Worm (Caenorhabditis elegans): ENCODE data around the gene oxy-4.

oxy-4 gene

DNA sequence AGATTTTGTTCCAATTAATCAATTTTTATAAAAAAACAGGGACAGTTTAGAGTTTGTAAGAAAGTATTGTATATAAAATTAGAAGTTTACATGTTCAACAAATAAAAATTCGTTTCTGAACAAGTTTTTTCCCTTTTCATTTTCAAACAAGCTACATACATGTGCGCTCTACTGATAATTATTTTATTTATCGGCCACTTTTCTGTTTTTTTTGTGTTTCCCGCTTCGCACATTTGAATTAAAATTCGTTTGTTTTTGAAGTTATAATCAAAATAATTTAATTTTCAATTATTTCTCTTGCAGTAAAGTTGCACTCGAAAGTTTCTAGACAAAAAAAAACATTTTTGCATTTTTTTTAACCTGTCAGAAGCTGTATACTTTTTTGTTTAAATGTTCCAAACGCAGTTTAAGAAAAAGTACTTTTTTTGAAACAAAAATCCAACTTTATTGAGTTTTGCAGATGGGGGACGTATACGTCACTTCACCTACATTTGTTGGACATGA lies 32.1 kb upstream of the oxy-4 start, which contains the start of gene hira-1:
Gene hira-1, plus strand, starts transcription at position 454 of the 504 bp plus-strand sequence.
- TF ChIP-seq mef-2 (tag; optimal IDR thresholded peaks at IDR 0.05) (no peak), egl-13 (tag; optimal IDR thresholded peaks at IDR 0.05) (no peak), ets-5 (GFP tag; IDR thresholded peaks at IDR 0.05) (no peak), efl-1 (optimal IDR thresholded peaks at IDR 0.05) (peak; percentile 70 to 77), efl-1 (GFP tag; optimal IDR thresholded peaks at IDR 0.05 in 1 of 2) (peak; percentile 77 to 97), rnt-1 (tag; optimal IDR thresholded peaks at IDR 0.05) (no peak), dpl-1 (GFP tag; optimal IDR thresholded peaks at IDR 0.05) (peak; percentile 62 to 82 (median 63)), lin-14 (GFP tag; optimal IDR thresholded peaks at IDR 0.05) (peak; percentile 21), ces-1 (GFP tag; optimal IDR thresholded peaks at IDR 0.05) (no peak), lir-3 (tag; optimal IDR thresholded peaks at IDR 0.05; ENCODE audit: poor library complexity) (no peak), C16A3.4 (tag; optimal IDR thresholded peaks at IDR 0.05) (peak; percentile 49), blmp-1 (tag; optimal IDR thresholded peaks at IDR 0.05) (peak; percentile 43), snu-23 (GFP tag; optimal IDR thresholded peaks at IDR 0.05) (peak; percentile 16), lin-15B (tag; optimal IDR thresholded peaks at IDR 0.05) (peak; percentile 62), vab-15 (tag; optimal IDR thresholded peaks at IDR 0.05) (peak; percentile 12), C04F5.9 (tag; optimal IDR thresholded peaks at IDR 0.05) (no peak), lsy-2 (tag; optimal IDR thresholded peaks at IDR 0.05) (peak; percentile 31 to 71), lin-35 (GFP tag; optimal IDR thresholded peaks at IDR 0.05) (peak; percentile 76 to 82)

DNA sequence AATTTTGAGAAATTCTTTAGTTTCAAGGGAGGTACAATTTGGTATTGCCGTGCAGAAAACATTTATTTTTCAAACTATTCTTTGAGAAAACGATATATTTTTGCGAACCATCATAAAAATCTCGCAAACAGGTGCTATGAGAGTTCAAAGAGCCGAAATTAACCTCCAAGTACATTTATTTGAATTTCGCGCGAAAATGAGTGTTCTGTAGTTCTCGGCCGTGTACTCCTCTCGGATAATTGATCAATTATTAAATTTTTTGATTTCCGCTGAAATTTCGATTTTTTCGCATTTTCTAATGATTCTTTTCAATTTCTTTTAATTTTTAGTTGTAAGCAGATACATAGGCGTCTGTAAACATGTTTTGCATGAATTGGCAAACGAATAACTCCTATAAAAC lies 31.6 kb upstream of the oxy-4 start:
- no peak for TF ChIP-seq mdl-1 (tag; optimal IDR thresholded peaks at IDR 0.05)
- no peak for TF ChIP-seq mep-1 (tag; optimal IDR thresholded peaks at IDR 0.05)
- TF ChIP-seq nhr-76 (tag; optimal IDR thresholded peaks at IDR 0.05): no peak
- peak; percentile 84 for TF ChIP-seq lir-3 (tag; optimal IDR thresholded peaks at IDR 0.05; ENCODE audit: poor library complexity)
- TF ChIP-seq nhr-12 (tag; optimal IDR thresholded peaks at IDR 0.05): no peak
- TF ChIP-seq ztf-11 (tag; optimal IDR thresholded peaks at IDR 0.05): peak in 1 of 2 experiments; percentile 67
- TF ChIP-seq lsy-2 (tag; optimal IDR thresholded peaks at IDR 0.05): peak; percentile 34 to 59
- peak; percentile 16 for TF ChIP-seq pax-3 (tag; optimal IDR thresholded peaks at IDR 0.05)
- TF ChIP-seq egl-13 (tag; optimal IDR thresholded peaks at IDR 0.05): peak; percentile 57
- no peak for TF ChIP-seq mab-9 (GFP tag; IDR thresholded peaks at IDR 0.05)
- peak; percentile 22 for TF ChIP-seq elt-2 (tag; optimal IDR thresholded peaks at IDR 0.05)
- TF ChIP-seq hlh-4 (tag; optimal IDR thresholded peaks at IDR 0.05): no peak
- TF ChIP-seq lin-35 (GFP tag; optimal IDR thresholded peaks at IDR 0.05): peak; percentile 85 to 93
- TF ChIP-seq ceh-8 (GFP tag; optimal IDR thresholded peaks at IDR 0.05): no peak
- no peak for TF ChIP-seq pqm-1 (tag; optimal IDR thresholded peaks at IDR 0.05)
- peak; percentile 72 for TF ChIP-seq irx-1 (tag; optimal IDR thresholded peaks at IDR 0.05)
- TF ChIP-seq snu-23 (GFP tag; optimal IDR thresholded peaks at IDR 0.05): peak; percentile 39
- no peak for TF ChIP-seq nhr-11 (tag; optimal IDR thresholded peaks at IDR 0.05)
- TF ChIP-seq tbx-2 (tag; optimal IDR thresholded peaks at IDR 0.05): peak; percentile 39
- TF ChIP-seq tlp-1 (tag; optimal IDR thresholded peaks at IDR 0.05): no peak
- peak; percentile 58 for TF ChIP-seq nhr-20 (tag; optimal IDR thresholded peaks at IDR 0.05)
- TF ChIP-seq C34B4.2 (tag; optimal IDR thresholded peaks at IDR 0.05): no peak
- TF ChIP-seq ces-1 (GFP tag; optimal IDR thresholded peaks at IDR 0.05): no peak
- TF ChIP-seq ceh-90 (tag; optimal IDR thresholded peaks at IDR 0.05): peak; percentile 83
- TF ChIP-seq mef-2 (tag; optimal IDR thresholded peaks at IDR 0.05): no peak
- TF ChIP-seq unc-86 (tag; optimal IDR thresholded peaks at IDR 0.05): no peak
- no peak for TF ChIP-seq elt-3 (tag; optimal IDR thresholded peaks at IDR 0.05)
- TF ChIP-seq unc-130 (tag; optimal IDR thresholded peaks at IDR 0.05): peak; percentile 21
- peak; percentile 23 for TF ChIP-seq fos-1 (tag; optimal IDR thresholded peaks at IDR 0.05)
- TF ChIP-seq F16B12.6 (tag; optimal IDR thresholded peaks at IDR 0.05): no peak
- peak; percentile 56 for TF ChIP-seq fkh-4 (tag; optimal IDR thresholded peaks at IDR 0.05; ENCODE audit: borderline replicate concordance)
- TF ChIP-seq C16A3.4 (tag; optimal IDR thresholded peaks at IDR 0.05): no peak
- TF ChIP-seq nhr-19 (GFP tag; conservative IDR thresholded peaks at IDR 0.05): peak; percentile 65
- TF ChIP-seq lin-14 (GFP tag; optimal IDR thresholded peaks at IDR 0.05): no peak
- TF ChIP-seq alr-1 (tag; optimal IDR thresholded peaks at IDR 0.05; ENCODE audit: borderline replicate concordance): no peak
- no peak for TF ChIP-seq vab-15 (tag; optimal IDR thresholded peaks at IDR 0.05)
- TF ChIP-seq nhr-47 (tag; optimal IDR thresholded peaks at IDR 0.05): peak; percentile 64
- TF ChIP-seq nhr-71 (tag; optimal IDR thresholded peaks at IDR 0.05): peak; percentile 70
- no peak for TF ChIP-seq sup-37 (GFP tag; optimal IDR thresholded peaks at IDR 0.05)
- TF ChIP-seq C04F5.9 (tag; optimal IDR thresholded peaks at IDR 0.05): peak; percentile 7
- TF ChIP-seq ceh-63 (GFP tag; optimal IDR thresholded peaks at IDR 0.05): no peak
- peak; percentile 50 for TF ChIP-seq xbp-1 (tag; optimal IDR thresholded peaks at IDR 0.05)
- peak; percentile 18 for TF ChIP-seq blmp-1 (tag; optimal IDR thresholded peaks at IDR 0.05)
